Fruit fly (Drosophila melanogaster): ENCODE measurements around the gene sordd2.

sordd2 gene

DNA sequence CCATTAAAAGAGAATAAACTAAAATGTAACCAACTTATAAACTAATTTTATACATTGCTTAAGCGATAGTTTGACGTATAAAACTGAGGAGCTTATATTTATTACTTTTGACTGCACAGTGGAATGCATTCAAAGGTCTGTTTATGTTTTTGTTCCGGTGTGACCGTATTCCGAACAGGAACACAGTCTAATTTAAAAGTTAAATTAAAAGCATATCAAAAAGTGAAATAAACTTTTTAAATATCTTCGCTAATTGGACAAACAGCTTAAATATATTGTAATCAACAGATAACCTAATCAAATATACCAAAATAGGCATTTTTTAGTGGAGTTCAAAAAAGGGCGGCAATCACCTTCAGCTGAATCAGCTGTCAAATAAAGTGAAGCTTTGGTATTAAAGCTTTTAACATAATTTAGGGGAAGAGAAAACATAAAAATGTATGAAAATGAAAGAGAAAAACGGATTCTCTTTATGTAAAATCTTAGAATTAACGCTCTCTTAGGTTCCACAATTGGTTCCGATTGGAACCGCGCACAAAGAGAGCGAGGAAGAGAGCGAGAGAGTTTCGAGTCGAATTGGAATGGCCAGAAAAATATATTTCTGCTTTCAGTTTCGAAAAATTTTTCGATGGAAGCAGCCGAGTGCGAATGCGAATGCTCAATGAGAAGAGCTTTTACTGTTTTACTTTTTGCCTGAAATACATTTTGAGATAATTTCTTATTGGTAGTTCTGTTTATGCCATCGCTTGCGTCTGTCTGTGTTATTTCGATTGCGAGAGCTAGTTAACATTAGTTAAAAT, 5.0 kb upstream of the sordd2 start, which contains the start of the genes PGRP-LE and sd:
TSS of gene PGRP-LE (minus strand) at position 117 of the 800 bp plus-strand sequence.
TSS of gene sd (plus strand) at position 607 of the 800 bp plus-strand sequence.
- peak; percentile 54; the same call in 1 of the 2 replicates for TF ChIP-seq Ets98B (GFP tag; IDR thresholded peaks at IDR 0.05)
- TF ChIP-seq CG15710 (tag; optimal IDR thresholded peaks at IDR 0.05): no peak

DNA sequence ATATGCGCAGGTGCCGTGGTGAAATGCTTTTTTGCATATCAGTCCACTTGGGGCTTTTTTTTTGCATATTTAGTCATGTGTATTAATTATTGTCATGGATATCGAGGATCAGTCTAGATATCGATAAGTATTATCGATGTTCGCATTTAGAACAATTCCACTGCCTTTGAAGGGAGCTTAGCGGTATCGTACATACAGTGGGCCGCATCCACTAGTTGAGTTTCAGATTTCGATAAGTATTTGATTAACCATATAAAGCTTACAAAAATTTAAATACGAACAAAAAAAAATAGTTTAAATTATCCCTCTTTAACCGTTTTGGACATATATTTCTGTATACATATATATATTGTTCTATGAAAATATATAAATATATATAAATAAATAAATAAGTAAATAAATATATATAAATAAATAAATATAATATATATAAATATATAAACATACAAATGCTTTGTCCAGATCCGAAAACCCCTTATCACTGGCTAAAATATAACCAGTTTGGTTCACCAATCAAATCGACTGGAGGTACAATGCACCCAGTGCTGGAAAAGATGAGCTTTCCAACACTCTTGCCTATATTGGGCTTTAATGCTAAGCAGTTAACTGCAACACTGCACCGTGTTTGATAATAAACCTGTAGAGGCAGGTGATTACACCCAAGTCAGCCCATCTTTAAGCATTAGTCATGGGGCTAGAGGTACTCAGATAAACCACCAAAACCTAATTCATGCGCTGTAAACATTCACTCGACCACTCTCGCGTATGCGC, 4.1 kb upstream of the sordd2 start:
- TF ChIP-seq CG12605 (GFP tag; IDR thresholded peaks at IDR 0.05) (no peak), CG17806 (tag; optimal IDR thresholded peaks at IDR 0.05) (peak; percentile 22), CG34367 (tag; optimal IDR thresholded peaks at IDR 0.05) (peak; percentile 0), CG32121 (GFP tag; IDR thresholded peaks at IDR 0.05) (no peak), CG14655 (GFP tag; optimal IDR thresholded peaks at IDR 0.05) (no peak), CG8159 (tag; optimal IDR thresholded peaks at IDR 0.05) (peak; percentile 22), CG13204 (GFP tag; optimal IDR thresholded peaks at IDR 0.05) (no peak), fd96Ca (GFP tag; IDR thresholded peaks at IDR 0.05) (no peak), D1 (tag; optimal IDR thresholded peaks at IDR 0.05) (no peak), gl (tag; optimal IDR thresholded peaks at IDR 0.05) (no peak), Pif1A (GFP tag; optimal IDR thresholded peaks at IDR 0.05) (no peak), CG8301 (tag; optimal IDR thresholded peaks at IDR 0.05) (no peak), CG4496 (GFP tag; IDR thresholded peaks at IDR 0.05) (0 out of 3 replicates have a peak, but pooled peaks have one; percentile 32), EcR (GFP tag; optimal IDR thresholded peaks at IDR 0.05) (no peak), rn (GFP tag; IDR thresholded peaks at IDR 0.05) (no peak), Pif1B (GFP tag; optimal IDR thresholded peaks at IDR 0.05) (no peak), CG10348 (GFP tag; IDR thresholded peaks at IDR 0.05) (no peak), Ets98B (GFP tag; IDR thresholded peaks at IDR 0.05) (no peak), Snoo (tag; optimal IDR thresholded peaks at IDR 0.05) (no peak), CG15710 (tag; optimal IDR thresholded peaks at IDR 0.05) (peak; percentile 3), CG9948 (tag; optimal IDR thresholded peaks at IDR 0.05) (peak; percentile 21)

DNA sequence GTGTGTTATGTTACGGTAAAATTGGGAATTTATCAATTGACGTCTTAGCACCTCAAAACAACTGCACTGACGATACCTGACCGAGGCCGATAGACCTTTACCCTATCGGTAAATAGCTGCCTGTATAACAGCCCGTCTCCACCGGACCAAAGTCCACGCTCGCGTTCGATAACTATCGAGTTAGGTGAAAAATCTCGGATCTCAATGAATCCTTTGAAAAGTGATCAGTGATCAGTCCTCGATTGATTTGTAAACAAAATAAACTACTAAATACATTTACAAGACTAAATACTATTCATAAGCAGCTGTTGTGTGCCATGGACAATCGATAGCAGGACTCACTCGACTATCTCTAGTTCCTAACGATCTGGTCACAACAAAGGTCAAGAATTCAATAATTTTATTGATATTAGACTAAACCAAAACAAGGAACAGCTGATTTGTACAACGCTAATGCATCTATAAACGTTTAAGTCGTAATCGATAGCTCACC, 3.0 kb downstream of the sordd2 start, which contains the start of gene sordd1:
TSS of gene sordd1 (minus strand) at position 78 of the 493 bp plus-strand sequence.
- TF ChIP-seq CG32121 (GFP tag; IDR thresholded peaks at IDR 0.05) (0 out of 2 replicates have a peak, but pooled peaks have one; percentile 15), Ets98B (GFP tag; IDR thresholded peaks at IDR 0.05) (0 out of 2 replicates have a peak, but pooled peaks have one; percentile 14), CG12605 (GFP tag; IDR thresholded peaks at IDR 0.05) (0 out of 2 replicates have a peak, but pooled peaks have one; percentile 6), CG4496 (GFP tag; IDR thresholded peaks at IDR 0.05) (peak; percentile 55; the same call in 2 of the 3 replicates)

DNA sequence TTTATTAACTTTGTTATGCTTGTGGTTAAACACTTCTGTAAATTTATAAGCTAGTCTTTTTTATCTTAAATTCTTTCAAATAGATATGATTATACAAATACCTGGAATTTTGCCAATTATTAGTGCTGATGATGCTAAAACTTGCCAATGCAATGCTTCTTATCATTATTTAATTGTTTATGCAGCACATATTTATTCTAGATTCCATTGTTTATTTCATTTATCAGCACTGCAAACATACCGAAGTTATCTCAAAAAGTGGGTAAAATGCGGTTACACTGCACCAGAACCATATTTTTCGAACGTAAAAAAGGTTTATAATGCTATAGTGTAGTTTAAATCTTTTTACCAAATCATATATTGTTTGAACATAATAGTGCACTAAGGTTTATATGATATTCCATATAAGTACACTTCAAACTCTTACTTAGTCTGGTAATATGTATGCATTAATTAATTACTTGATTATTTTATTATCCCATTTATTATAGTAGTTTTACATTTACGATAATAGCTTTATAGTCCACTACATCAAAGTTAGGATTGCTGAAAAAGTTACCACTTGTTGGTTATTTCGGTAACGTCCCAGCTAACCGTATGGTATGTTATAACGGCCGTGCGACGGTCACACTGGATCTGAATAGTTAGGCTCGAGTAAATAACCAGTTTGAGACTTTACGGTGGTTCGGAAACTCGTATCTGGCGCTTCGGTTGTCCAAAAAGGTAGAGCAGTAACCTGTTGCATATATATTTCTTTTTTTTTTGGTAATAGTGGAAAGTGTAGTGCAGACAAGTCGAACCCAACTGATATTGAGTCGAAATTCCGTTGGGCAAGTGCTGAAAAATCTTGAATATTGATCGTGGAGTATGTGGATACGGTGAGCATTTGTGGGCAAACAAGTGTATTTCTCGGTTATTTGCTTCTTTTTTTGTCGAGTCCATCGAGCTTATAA, 10.5 kb downstream of the sordd2 start, which contains the start of gene Rhp:
TSS of gene Rhp (plus strand) at position 663 of the 953 bp plus-strand sequence.
- TF ChIP-seq CG34367 (tag; optimal IDR thresholded peaks at IDR 0.05) (peak; percentile 59), Ets98B (GFP tag; IDR thresholded peaks at IDR 0.05) (peak; percentile 30; the same call in 1 of the 2 replicates), CG17806 (tag; optimal IDR thresholded peaks at IDR 0.05) (peak; percentile 58), fd96Ca (GFP tag; IDR thresholded peaks at IDR 0.05) (no peak), Snoo (tag; optimal IDR thresholded peaks at IDR 0.05) (peak; percentile 55), CG4496 (GFP tag; IDR thresholded peaks at IDR 0.05) (peak; percentile 59; the same call in 2 of the 3 replicates), rn (GFP tag; IDR thresholded peaks at IDR 0.05) (no peak), CG15710 (tag; optimal IDR thresholded peaks at IDR 0.05) (peak; percentile 60), CG9948 (tag; optimal IDR thresholded peaks at IDR 0.05) (peak; percentile 35), EcR (GFP tag; optimal IDR thresholded peaks at IDR 0.05) (peak; percentile 35), CG32121 (GFP tag; IDR thresholded peaks at IDR 0.05) (peak; percentile 19; the same call in 1 of the 2 replicates), gl (tag; optimal IDR thresholded peaks at IDR 0.05) (peak; percentile 79), D1 (tag; optimal IDR thresholded peaks at IDR 0.05) (no peak)

DNA sequence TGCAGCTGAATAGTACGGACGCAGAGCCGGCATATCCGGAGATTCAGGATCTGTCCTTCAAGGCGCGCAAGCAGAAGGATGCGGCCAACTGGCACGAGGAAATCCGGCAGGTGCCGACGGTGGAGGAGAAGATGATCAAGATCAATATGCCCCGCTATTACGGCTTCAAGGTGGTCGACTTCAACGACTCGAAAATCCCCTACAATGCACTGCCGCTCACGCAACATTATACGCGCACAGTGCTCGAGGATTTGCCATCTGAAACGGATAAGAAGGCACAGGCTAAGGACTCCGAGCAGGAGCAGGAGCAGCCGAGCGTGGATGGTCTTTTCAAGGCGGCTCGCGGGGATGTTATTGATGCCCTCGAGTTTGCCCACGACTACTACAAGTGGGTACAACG, 12.7 kb downstream of the sordd2 start:
- no peak for TF ChIP-seq CG13204 (GFP tag; optimal IDR thresholded peaks at IDR 0.05)
- TF ChIP-seq D1 (tag; optimal IDR thresholded peaks at IDR 0.05): no peak
- no peak for TF ChIP-seq rn (GFP tag; IDR thresholded peaks at IDR 0.05)
- TF ChIP-seq Pif1A (GFP tag; optimal IDR thresholded peaks at IDR 0.05): no peak

All from whole organism, pupa.